Fruit fly (Drosophila melanogaster) whole organism, embryonic: Measurements from ENCODE around the gene CG43401.

Source experiments
- BtbVII ChIP-seq: fragments of 200-800 bp; sonication (Bioruptor generic); optimal IDR thresholded peaks from 3 replicates; lab custom pipeline; 2017; ENCODE audit warnings: missing biosample characterization, mild to moderate bottlenecking, missing genetic modification characterization
- CG10431 ChIP-seq: fragments of 200-800 bp; sonication (Bioruptor generic); optimal IDR thresholded peaks from 3 replicates; lab custom pipeline; 2018; ENCODE audit warnings: missing biosample characterization, mild to moderate bottlenecking, missing genetic modification characterization
- CG12769 ChIP-seq: fragments of 200-800 bp; sonication (Bioruptor generic); optimal IDR thresholded peaks from 2 replicates; lab custom pipeline; 2019; ENCODE audit warnings: missing biosample characterization, mild to moderate bottlenecking, missing genetic modification characterization, moderate library complexity
- CG12942 ChIP-seq: fragments of 200-800 bp; sonication (Bioruptor generic); optimal IDR thresholded peaks from 3 replicates; lab custom pipeline; 2016; ENCODE audit warnings: missing biosample characterization, missing genetic modification characterization
- CG13894 ChIP-seq: fragments of 200-800 bp; sonication (Bioruptor generic); optimal IDR thresholded peaks from 3 replicates; lab custom pipeline; 2018; ENCODE audit warnings: missing biosample characterization, mild to moderate bottlenecking, missing genetic modification characterization, moderate library complexity
- CG17802 ChIP-seq: fragments of 200-800 bp; sonication (Bioruptor generic); optimal IDR thresholded peaks from 2 replicates; lab custom pipeline; 2018; ENCODE audit warnings: missing biosample characterization, mild to moderate bottlenecking, missing genetic modification characterization, moderate library complexity
- CG18262 ChIP-seq: fragments of 200-800 bp; optimal IDR thresholded peaks from 3 replicates; lab custom pipeline; 2019; ENCODE audit warnings: missing biosample characterization, mild to moderate bottlenecking, missing genetic modification characterization, moderate library complexity
- CG18619 ChIP-seq: fragments of 200-800 bp; sonication (Bioruptor generic); optimal IDR thresholded peaks from 3 replicates; lab custom pipeline; 2017; ENCODE audit warnings: missing biosample characterization, mild to moderate bottlenecking, missing genetic modification characterization
- CG30403 ChIP-seq: fragments of 200-800 bp; sonication (Bioruptor generic); optimal IDR thresholded peaks from 3 replicates; lab custom pipeline; 2016; ENCODE audit warnings: missing biosample characterization, missing genetic modification characterization
- CG32532 ChIP-seq: fragments of 200-800 bp; sonication (Bioruptor generic); IDR thresholded peaks from 2 replicates; pipeline ENCODE4 v1.3.6; 2022; ENCODE audit warnings: missing biosample characterization, missing genetic modification characterization
- CG34224 ChIP-seq: fragments of 200-800 bp; sonication (Bioruptor generic); IDR thresholded peaks from 3 replicates; pipeline ENCODE4 v1.3.6; 2022; ENCODE audit warnings: missing biosample characterization, missing genetic modification characterization; ENCODE audit not compliant: partially characterized antibody
- CG3838 ChIP-seq: fragments of 200-800 bp; sonication (Bioruptor generic); optimal IDR thresholded peaks from 3 replicates; lab custom pipeline; 2016; ENCODE audit warnings: missing biosample characterization, missing genetic modification characterization
- CG6254 ChIP-seq: fragments of 200-800 bp; sonication (Bioruptor generic); optimal IDR thresholded peaks from 3 replicates; lab custom pipeline; 2017; ENCODE audit warnings: mild to moderate bottlenecking, missing biosample characterization, missing genetic modification reagents, missing genetic modification characterization
- CG6683 ChIP-seq: fragments of 200-800 bp; sonication (Bioruptor generic); optimal IDR thresholded peaks from 2 replicates; lab custom pipeline; 2017; ENCODE audit warnings: missing biosample characterization, mild to moderate bottlenecking, missing genetic modification characterization, missing genetic modification reagents
- CG6689 ChIP-seq: fragments of 200-800 bp; sonication (Bioruptor generic); IDR thresholded peaks from 2 replicates; pipeline ENCODE4 v1.3.6; 2022; ENCODE audit warnings: missing biosample characterization, missing genetic modification characterization
- CG7556 ChIP-seq: fragments of 200-800 bp; sonication (Bioruptor generic); optimal IDR thresholded peaks from 2 replicates; lab custom pipeline; 2017; ENCODE audit warnings: missing biosample characterization, mild to moderate bottlenecking, missing genetic modification characterization
- CG7745 ChIP-seq: fragments of 200-800 bp; sonication (Bioruptor generic); optimal IDR thresholded peaks from 2 replicates; lab custom pipeline; 2018; ENCODE audit warnings: missing biosample characterization, mild to moderate bottlenecking, missing genetic modification characterization, moderate library complexity
- CG7786 ChIP-seq: fragments of 200-800 bp; sonication (Bioruptor generic); optimal IDR thresholded peaks from 2 replicates; lab custom pipeline; 2016; ENCODE audit warnings: missing biosample characterization, missing genetic modification characterization
- CG8388 ChIP-seq: fragments of 200-800 bp; sonication (Bioruptor generic); optimal IDR thresholded peaks from 2 replicates; lab custom pipeline; 2019; ENCODE audit warnings: missing biosample characterization, mild to moderate bottlenecking, missing genetic modification characterization, moderate library complexity
- CTCF ChIP-seq: fragments of 200-800 bp; sonication (Bioruptor generic); optimal IDR thresholded peaks from 2 replicates; lab custom pipeline; 2017; ENCODE audit warnings: missing biosample characterization, mild to moderate bottlenecking, missing genetic modification characterization, moderate library complexity
- Camta ChIP-seq: fragments of 200-800 bp; sonication (Bioruptor generic); optimal IDR thresholded peaks from 2 replicates; lab custom pipeline; 2016; ENCODE audit warnings: missing biosample characterization, missing genetic modification characterization
- Dp ChIP-seq: fragments of 200-800 bp; sonication (Bioruptor generic); optimal IDR thresholded peaks from 2 replicates; lab custom pipeline; 2018; ENCODE audit warnings: missing biosample characterization, mild to moderate bottlenecking, missing genetic modification characterization, moderate library complexity
- E2f1 ChIP-seq: fragments of 200-800 bp; sonication (Bioruptor generic); IDR thresholded peaks from 2 replicates; pipeline ENCODE4 v1.3.6; 2022; ENCODE audit warnings: missing biosample characterization, missing genetic modification characterization
- Eip74EF ChIP-seq, 2 experiments: fragments of 200-800 bp in 1 of 2; fragments of >200 bp in 1 of 2; sonication (Bioruptor generic) in 1 of 2; optimal IDR thresholded peaks; 2 replicates each; lab custom pipeline; 2017 to 2019; ENCODE audit warnings: missing biosample characterization in 2 of 2, missing genetic modification characterization in 2 of 2, mild to moderate bottlenecking in 1 of 2, moderate library complexity in 1 of 2
- HLH54F ChIP-seq: fragments of 200-800 bp; sonication (Bioruptor generic); optimal IDR thresholded peaks from 3 replicates; lab custom pipeline; 2016; ENCODE audit warnings: missing biosample characterization, missing genetic modification characterization
- Hmr ChIP-seq: fragments of 200-800 bp; sonication (Bioruptor generic); optimal IDR thresholded peaks from 3 replicates; lab custom pipeline; 2017; ENCODE audit warnings: mild to moderate bottlenecking, missing biosample characterization, missing genetic modification reagents, missing genetic modification characterization
- Hr51 ChIP-seq, 2 experiments: fragments of 200-800 bp; sonication (Bioruptor generic); optimal IDR thresholded peaks; 2 replicates in 1 of 2; 3 replicates in 1 of 2; lab custom pipeline; 2016 to 2018; ENCODE audit warnings: missing biosample characterization in 2 of 2, missing genetic modification characterization in 2 of 2, mild to moderate bottlenecking in 1 of 2, moderate library complexity in 1 of 2
- Med ChIP-seq: fragments of 200-800 bp; sonication (Bioruptor generic); peaks from one replicate; lab custom pipeline; 2016; ENCODE audit warnings: missing biosample characterization, missing genetic modification characterization, mild to moderate bottlenecking, inconsistent platforms, moderate library complexity
- Opbp ChIP-seq: fragments of 200-800 bp; sonication (Bioruptor generic); IDR thresholded peaks from 3 replicates; pipeline ENCODE4 v1.3.6; 2022; ENCODE audit warnings: missing biosample characterization, missing genetic modification characterization; ENCODE audit not compliant: partially characterized antibody
- Sox102F ChIP-seq: fragments of 200-800 bp; sonication (Bioruptor generic); optimal IDR thresholded peaks from 2 replicates; lab custom pipeline; 2018; ENCODE audit warnings: missing biosample characterization, mild to moderate bottlenecking, missing genetic modification characterization, moderate library complexity
- amos ChIP-seq: fragments of 200-800 bp; sonication (Bioruptor generic); IDR thresholded peaks from 2 replicates; pipeline ENCODE4 v1.3.6; 2022; ENCODE audit warnings: missing biosample characterization, missing genetic modification characterization; ENCODE audit not compliant: partially characterized antibody
- ara ChIP-seq: fragments of 200-800 bp; sonication (Bioruptor generic); IDR thresholded peaks from 2 replicates; pipeline ENCODE4 v1.3.6; 2022; ENCODE audit warnings: missing biosample characterization, missing genetic modification characterization
- bcd ChIP-seq: fragments of 200-800 bp; sonication (Bioruptor generic); optimal IDR thresholded peaks from 2 replicates; lab custom pipeline; 2017; ENCODE audit warnings: missing biosample characterization, mild to moderate bottlenecking, missing genetic modification characterization
- bigmax ChIP-seq: fragments of 200-800 bp; sonication (Bioruptor generic); optimal IDR thresholded peaks from 2 replicates; lab custom pipeline; 2018; ENCODE audit warnings: missing biosample characterization, mild to moderate bottlenecking, missing genetic modification characterization
- crc ChIP-seq: fragments of 200-800 bp; sonication (Bioruptor generic); optimal IDR thresholded peaks from 2 replicates; lab custom pipeline; 2016; ENCODE audit warnings: missing biosample characterization, missing genetic modification characterization
- croc ChIP-seq: fragments of 200-800 bp; sonication (Bioruptor generic); conservative IDR thresholded peaks from 3 replicates; pipeline ENCODE4 v1.3.6; 2022; ENCODE audit warnings: missing biosample characterization, missing genetic modification characterization
- crol ChIP-seq: fragments of 200-800 bp; sonication (Bioruptor generic); IDR thresholded peaks from 2 replicates; pipeline ENCODE4 v1.3.6; 2022; ENCODE audit warnings: missing biosample characterization, missing genetic modification characterization
- dysf ChIP-seq: fragments of 200-800 bp; sonication (Bioruptor generic); IDR thresholded peaks from 3 replicates; pipeline ENCODE4 v1.3.6; 2022; ENCODE audit warnings: missing biosample characterization, missing genetic modification characterization
- gce ChIP-seq: fragments of 200-800 bp; sonication (Bioruptor generic); IDR thresholded peaks from 3 replicates; pipeline ENCODE4 v1.3.6; 2022; ENCODE audit warnings: missing biosample characterization, missing genetic modification characterization
- gsb ChIP-seq: fragments of 200-800 bp; sonication (Bioruptor generic); IDR thresholded peaks from 2 replicates; pipeline ENCODE4 v1.3.6; 2022; ENCODE audit warnings: missing biosample characterization, missing genetic modification characterization
- h ChIP-seq: fragments of >200 bp; optimal IDR thresholded peaks from 2 replicates; lab custom pipeline; 2017
- inv ChIP-seq: fragments of 200-800 bp; sonication (Bioruptor generic); IDR thresholded peaks from 2 replicates; pipeline ENCODE4 v1.3.6; 2022; ENCODE audit warnings: missing biosample characterization, missing genetic modification characterization; ENCODE audit not compliant: partially characterized antibody
- mam ChIP-seq: fragments of 200-800 bp; sonication (Bioruptor generic); optimal IDR thresholded peaks from 3 replicates; lab custom pipeline; 2016; ENCODE audit warnings: missing biosample characterization, missing genetic modification characterization
- nerfin-2 ChIP-seq: fragments of 200-800 bp; sonication (Bioruptor generic); IDR thresholded peaks from 2 replicates; pipeline ENCODE4 v1.3.6; 2022; ENCODE audit warnings: missing biosample characterization, missing genetic modification characterization; ENCODE audit not compliant: partially characterized antibody
- prd ChIP-seq, 3 experiments: fragments of >200 bp in 2 of 3; fragments of 200-800 bp in 1 of 3; sonication (Bioruptor generic) in 1 of 3; optimal IDR thresholded peaks in 2 of 3; IDR thresholded peaks in 1 of 3; 2 replicates in 2 of 3; 3 replicates in 1 of 3; pipeline versions ENCODE4 v1.3.6 to Lab custom; 2017 to 2022; ENCODE audit warnings: missing biosample characterization in 1 of 3, missing genetic modification characterization in 1 of 3
- so ChIP-seq: fragments of 200-800 bp; sonication (Bioruptor generic); IDR thresholded peaks from 3 replicates; pipeline ENCODE4 v1.3.6; 2022; ENCODE audit warnings: missing biosample characterization, missing genetic modification characterization
- sug ChIP-seq: fragments of 200-800 bp; optimal IDR thresholded peaks from 2 replicates; lab custom pipeline; 2019; ENCODE audit warnings: missing biosample characterization, mild to moderate bottlenecking, missing genetic modification characterization, moderate library complexity
- tgo ChIP-seq: fragments of 200-800 bp; sonication (Bioruptor generic); IDR thresholded peaks from 3 replicates; pipeline ENCODE4 v1.3.6; 2022; ENCODE audit warnings: missing biosample characterization, missing genetic modification characterization
- tna ChIP-seq: fragments of 200-800 bp; sonication (Bioruptor generic); IDR thresholded peaks from 2 replicates; pipeline ENCODE4 v1.3.6; 2022; ENCODE audit warnings: missing biosample characterization, missing genetic modification characterization; ENCODE audit not compliant: partially characterized antibody
- vfl ChIP-seq: fragments of 200-800 bp; sonication (Bioruptor generic); optimal IDR thresholded peaks from 2 replicates; lab custom pipeline; 2016; ENCODE audit warnings: missing biosample characterization, missing genetic modification characterization
- vvl ChIP-seq: fragments of 200-800 bp; sonication (Bioruptor generic); IDR thresholded peaks from 2 replicates; pipeline ENCODE4 v1.3.6; 2022; ENCODE audit warnings: missing biosample characterization, missing genetic modification characterization

CG43401 gene

DNA sequence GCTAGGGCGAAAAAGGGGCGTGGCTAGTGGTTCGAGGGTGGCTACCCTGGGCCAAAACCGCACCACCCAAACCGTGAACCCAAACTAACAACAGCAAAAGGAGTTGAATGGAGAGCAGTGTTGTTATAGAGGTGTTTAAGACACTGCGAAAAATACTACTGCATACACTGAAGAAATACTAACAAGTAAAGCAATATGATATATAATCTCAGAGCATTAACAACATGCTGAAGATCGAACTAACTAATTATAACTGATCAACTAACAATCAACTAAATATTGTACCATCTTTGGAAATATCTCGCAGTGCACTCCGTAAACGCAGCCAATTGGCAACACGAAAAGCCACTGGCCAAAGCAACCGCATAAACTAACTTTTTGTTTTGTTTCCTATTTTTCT is 34.7 kb upstream of the CG43401 start (continued):
- no peak for TF ChIP-seq nerfin-2 (GFP tag; lab: Robert Waterston, UW)
- no peak for TF ChIP-seq CG17802 (tag; lab: Kevin White, UChicago)
- no peak for TF ChIP-seq CG7745
- TF ChIP-seq CG18619 (GFP tag; lab: Kevin White, UChicago) = no peak
- TF ChIP-seq CG32532 = no peak
- TF ChIP-seq BtbVII (GFP tag; lab: Kevin White, UChicago) = no peak
- TF ChIP-seq mam = no peak
- TF ChIP-seq Med (GFP tag; lab: Kevin White, UChicago) = peak; percentile 57
- TF ChIP-seq Hmr (GFP tag; lab: Kevin White, UChicago) = no peak
- no peak for TF ChIP-seq prd (optimal IDR thresholded peaks at IDR 0.05; lab: Kevin White, UChicago)
- peak; percentile 6; the same call in 1 of the 3 replicates for TF ChIP-seq prd (GFP tag; IDR thresholded peaks at IDR 0.05; lab: Robert Waterston, UW)
- TF ChIP-seq bigmax = no peak
- TF ChIP-seq croc = no peak
- TF ChIP-seq CG7786 (GFP tag; lab: Kevin White, UChicago) = no peak
- no peak for TF ChIP-seq CG12769
- no peak for TF ChIP-seq CG6683
- no peak for TF ChIP-seq so (GFP tag; lab: Robert Waterston, UW)
- TF ChIP-seq gsb (GFP tag; lab: Robert Waterston, UW) = no peak
- no peak for TF ChIP-seq HLH54F (GFP tag; lab: Kevin White, UChicago)
- TF ChIP-seq vfl (GFP tag; lab: Kevin White, UChicago) = no peak
- TF ChIP-seq amos (GFP tag; lab: Robert Waterston, UW) = no peak
- peak; percentile 26; the same call in 1 of the 2 replicates for TF ChIP-seq E2f1 (GFP tag; lab: Robert Waterston, UW)
- TF ChIP-seq Sox102F = peak; percentile 28
- TF ChIP-seq ara (GFP tag; lab: Robert Waterston, UW) = no peak
- TF ChIP-seq CG13894 (tag; lab: Kevin White, UChicago) = no peak
- TF ChIP-seq vvl (GFP tag; lab: Robert Waterston, UW) = 0 out of 2 replicates have a peak, but pooled peaks have one; percentile 38
- TF ChIP-seq crol (GFP tag; lab: Robert Waterston, UW) = no peak
- TF ChIP-seq Opbp (GFP tag; lab: Robert Waterston, UW) = no peak
- no peak for TF ChIP-seq CG3838
- no peak for TF ChIP-seq CG12942 (GFP tag; lab: Kevin White, UChicago)
- TF ChIP-seq Hr51 (GFP tag; optimal IDR thresholded peaks at IDR 0.05; lab: Kevin White, UChicago) = peak in 1 of 2 experiments; percentile 12
- no peak for TF ChIP-seq Eip74EF (GFP tag; optimal IDR thresholded peaks at IDR 0.05; lab: Kevin White, UChicago)
- TF ChIP-seq crc (GFP tag; lab: Kevin White, UChicago) = no peak
- TF ChIP-seq CG6254 = no peak
- TF ChIP-seq dysf (GFP tag; lab: Robert Waterston, UW) = 0 out of 3 replicates have a peak, but pooled peaks have one; percentile 24
- TF ChIP-seq CG7556 = no peak
- peak; percentile 6 for TF ChIP-seq CG18262
- no peak for TF ChIP-seq bcd
- no peak for TF ChIP-seq h
- no peak for TF ChIP-seq sug (tag; lab: Kevin White, UChicago)
- TF ChIP-seq CG10431 (GFP tag; lab: Kevin White, UChicago) = no peak
- TF ChIP-seq Dp = no peak
- TF ChIP-seq inv (GFP tag; lab: Robert Waterston, UW) = no peak
- no peak for TF ChIP-seq CTCF (GFP tag; lab: Kevin White, UChicago)
- TF ChIP-seq tna (GFP tag; lab: Robert Waterston, UW) = no peak
- TF ChIP-seq CG34224 = no peak
- TF ChIP-seq CG6689 = no peak
- TF ChIP-seq CG30403 (GFP tag; lab: Kevin White, UChicago) = peak; percentile 30
- TF ChIP-seq tgo (GFP tag; lab: Robert Waterston, UW) = no peak
- no peak for TF ChIP-seq Camta (GFP tag; lab: Kevin White, UChicago)
- TF ChIP-seq gce (GFP tag; lab: Robert Waterston, UW) = no peak
- TF ChIP-seq CG8388 (GFP tag; lab: Kevin White, UChicago) = peak; percentile 14
